Fruit fly (Drosophila melanogaster) whole organism, embryonic: ENCODE data around the gene CG10031.

ENCODE experiments used
- CG2678 ChIP-seq: fragments of 200-800 bp; sonication (Bioruptor generic); optimal IDR thresholded peaks from 3 replicates; lab custom pipeline; 2019; ENCODE audit warnings: missing biosample characterization, mild to moderate bottlenecking, missing genetic modification characterization, moderate library complexity
- Mad ChIP-seq: fragments of 200-800 bp; sonication (Bioruptor generic); optimal IDR thresholded peaks from 2 replicates; lab custom pipeline; 2016; ENCODE audit warnings: missing biosample characterization, missing genetic modification characterization
- chm ChIP-seq: fragments of 200-800 bp; sonication (Bioruptor generic); IDR thresholded peaks from 2 replicates; pipeline ENCODE4 v1.3.6; 2022; ENCODE audit warnings: missing biosample characterization, missing genetic modification characterization
- corto ChIP-seq: fragments of 200-800 bp; sonication (Bioruptor generic); optimal IDR thresholded peaks from 2 replicates; lab custom pipeline; 2016; ENCODE audit warnings: missing biosample characterization, mild to moderate bottlenecking, missing genetic modification characterization, moderate library complexity
- dan ChIP-seq: fragments of 200-800 bp; sonication (Bioruptor generic); IDR thresholded peaks from 2 replicates; pipeline ENCODE4 v1.3.6; 2022; ENCODE audit warnings: missing biosample characterization, missing genetic modification characterization
- zfh2 ChIP-seq: fragments of 200-800 bp; sonication (Bioruptor generic); optimal IDR thresholded peaks from 2 replicates; lab custom pipeline; 2016; ENCODE audit warnings: missing biosample characterization, missing genetic modification characterization

dm6 chr2L:3701526-3701925, 2.6 kb upstream of the CG10031 start, which contains the start of gene CG43145:
- TF ChIP-seq chm (GFP tag; lab: Robert Waterston, UW), result no peak
- no peak for TF ChIP-seq dan (GFP tag; lab: Robert Waterston, UW)
- TF ChIP-seq corto (GFP tag; lab: Kevin White, UChicago), result no peak
- no peak for TF ChIP-seq Mad (GFP tag; lab: Kevin White, UChicago)
- no peak for TF ChIP-seq CG2678 (tag; lab: Kevin White, UChicago)
- TF ChIP-seq zfh2, result no peak
